Fruit fly (Drosophila melanogaster): ENCODE results near the gene CG13771.

- TF ChIP-seq EcR (GFP tag; optimal IDR thresholded peaks at IDR 0.05) (no peak), CG8159 (tag; optimal IDR thresholded peaks at IDR 0.05) (no peak)
Observed at dm6 chr2L:6622031-6622430, 41.4 kb downstream of the CG13771 start.

Measured in whole organism, pupa.